Worm (Caenorhabditis elegans) whole organism, young adult: ENCODE data around the gene F16B12.6.

Experiments
- B0261.1 ChIP-seq: sonication (generic microtip); optimal IDR thresholded peaks from 2 replicates; lab custom pipeline; 2016; ENCODE audit warnings: mild to moderate bottlenecking, missing genetic modification characterization, moderate library complexity, missing compliant biosample characterization
- F22D6.2 ChIP-seq: sonication (generic microtip); optimal IDR thresholded peaks from 2 replicates; lab custom pipeline; 2016; ENCODE audit warnings: mild to moderate bottlenecking, missing genetic modification characterization, missing compliant biosample characterization
- F23B12.7 ChIP-seq: sonication (generic microtip); optimal IDR thresholded peaks from 2 replicates; lab custom pipeline; 2017; ENCODE audit warnings: missing genetic modification characterization, mild to moderate bottlenecking, missing compliant biosample characterization, antibody characterized with exemption, moderate library complexity; ENCODE audit not compliant: insufficient read depth
- F55B11.4 ChIP-seq: sonication (generic microtip); optimal IDR thresholded peaks from 2 replicates; lab custom pipeline; 2016; ENCODE audit warnings: missing compliant biosample characterization, missing genetic modification characterization, borderline replicate concordance; ENCODE audit not compliant: insufficient read depth
- F57A8.1 ChIP-seq: fragments of 200-800 bp; sonication (Bioruptor generic); optimal IDR thresholded peaks from 2 replicates; lab custom pipeline; 2018; ENCODE audit warnings: mild to moderate bottlenecking, missing genetic modification characterization, moderate library complexity, missing compliant biosample characterization
- K11D2.4 ChIP-seq: fragments of 200-800 bp; sonication (Bioruptor generic); IDR thresholded peaks from 2 replicates; pipeline ENCODE4 v1.3.6; 2022; ENCODE audit warnings: missing genetic modification reagents, missing genetic modification characterization, missing compliant biosample characterization
- T07F8.4 ChIP-seq: sonication (generic microtip); optimal IDR thresholded peaks from 2 replicates; lab custom pipeline; 2016; ENCODE audit warnings: mild to moderate bottlenecking, missing genetic modification characterization, moderate library complexity, missing compliant biosample characterization
- T26A5.8 ChIP-seq: sonication (generic microtip); optimal IDR thresholded peaks from 2 replicates; lab custom pipeline; 2016; ENCODE audit warnings: missing genetic modification characterization, missing compliant biosample characterization
- Y53G8AR.9 ChIP-seq: fragments of 200-800 bp; sonication (Bioruptor generic); conservative IDR thresholded peaks from 2 replicates; pipeline ENCODE4 v1.3.6; 2022; ENCODE audit warnings: missing genetic modification reagents, missing genetic modification characterization, missing compliant biosample characterization
- Y79H2A.3 ChIP-seq: fragments of 200-800 bp; sonication (Bioruptor generic); conservative IDR thresholded peaks from 2 replicates; pipeline ENCODE4 v1.3.6; 2022; ENCODE audit warnings: missing genetic modification reagents, missing genetic modification characterization, missing compliant biosample characterization
- Y95B8A.8 ChIP-seq: fragments of 200-800 bp; sonication (Bioruptor generic); IDR thresholded peaks from 2 replicates; pipeline ENCODE4 v1.3.6; 2022; ENCODE audit warnings: missing genetic modification reagents, missing genetic modification characterization, missing compliant biosample characterization
- aptf-2 ChIP-seq: fragments of 200-800 bp; sonication (Bioruptor generic); conservative IDR thresholded peaks from 2 replicates; pipeline ENCODE4 v1.3.6; 2022; ENCODE audit warnings: missing genetic modification reagents, missing genetic modification characterization, missing compliant biosample characterization
- attf-6 ChIP-seq: fragments of 200-800 bp; sonication (Bioruptor generic); IDR thresholded peaks from 2 replicates; pipeline ENCODE4 v1.3.6; 2022; ENCODE audit warnings: missing genetic modification reagents, missing genetic modification characterization, missing compliant biosample characterization
- cebp-1 ChIP-seq, 2 experiments: fragments of 200-800 bp in 1 of 2; sonication (Bioruptor generic) in 1 of 2; sonication (generic microtip) in 1 of 2; IDR thresholded peaks in 1 of 2; optimal IDR thresholded peaks in 1 of 2; 2 replicates each; pipeline versions ENCODE4 v1.3.6 to Lab custom; 2017 to 2022; ENCODE audit warnings: missing compliant biosample characterization in 2 of 2, missing genetic modification characterization in 2 of 2, mild to moderate bottlenecking in 1 of 2, missing genetic modification reagents in 1 of 2, moderate library complexity in 1 of 2
- ceh-79 ChIP-seq: sonication (generic microtip); optimal IDR thresholded peaks from 2 replicates; lab custom pipeline; 2017; ENCODE audit warnings: mild to moderate bottlenecking, missing genetic modification characterization, missing compliant biosample characterization
- ceh-91 ChIP-seq: fragments of 200-800 bp; sonication (Bioruptor generic); IDR thresholded peaks from 2 replicates; pipeline ENCODE4 v1.3.6; 2022; ENCODE audit warnings: missing genetic modification reagents, missing genetic modification characterization, missing compliant biosample characterization
- dpl-1 ChIP-seq: fragments of 150-350 bp; optimal IDR thresholded peaks from 2 replicates; lab custom pipeline; 2014; ENCODE audit warnings: missing biosample characterization, missing genetic modification reagents, missing genetic modification characterization
- efl-1 ChIP-seq: fragments of 150-350 bp; optimal IDR thresholded peaks from 2 replicates; lab custom pipeline; 2014; ENCODE audit warnings: missing biosample characterization, missing genetic modification reagents, missing genetic modification characterization
- ekl-4 ChIP-seq: fragments of 200-800 bp; sonication (Bioruptor generic); IDR thresholded peaks from 2 replicates; pipeline ENCODE4 v1.3.6; 2022; ENCODE audit warnings: missing genetic modification reagents, missing genetic modification characterization, missing compliant biosample characterization
- ets-4 ChIP-seq: fragments of 200-800 bp; sonication (Bioruptor generic); optimal IDR thresholded peaks from 2 replicates; lab custom pipeline; 2018; ENCODE audit warnings: mild to moderate bottlenecking, missing genetic modification characterization, missing compliant biosample characterization
- hlh-26 ChIP-seq: fragments of 200-800 bp; sonication (Bioruptor generic); conservative IDR thresholded peaks from 2 replicates; pipeline ENCODE4 v1.3.6; 2022; ENCODE audit warnings: missing genetic modification reagents, missing genetic modification characterization, missing compliant biosample characterization
- hmg-20 ChIP-seq: fragments of 200-800 bp; sonication (Bioruptor generic); IDR thresholded peaks from 2 replicates; pipeline ENCODE4 v1.3.6; 2022; ENCODE audit warnings: missing genetic modification reagents, missing genetic modification characterization, missing compliant biosample characterization
- lag-1 ChIP-seq: fragments of 200-800 bp; sonication (Bioruptor generic); IDR thresholded peaks from 2 replicates; pipeline ENCODE4 v1.3.6; 2022; ENCODE audit warnings: missing genetic modification reagents, missing genetic modification characterization, missing compliant biosample characterization
- lin-26 ChIP-seq: fragments of 200-800 bp; sonication (Bioruptor generic); IDR thresholded peaks from 2 replicates; pipeline ENCODE4 v1.3.6; 2022; ENCODE audit warnings: missing genetic modification reagents, missing genetic modification characterization, missing compliant biosample characterization
- lin-40 ChIP-seq: sonication (generic microtip); optimal IDR thresholded peaks from 2 replicates; lab custom pipeline; 2016; ENCODE audit warnings: missing genetic modification characterization, mild to moderate bottlenecking, missing compliant biosample characterization, missing genotype, missing genetic modification reagents
- madf-3 ChIP-seq: fragments of 200-800 bp; sonication (Bioruptor generic); IDR thresholded peaks from 2 replicates; pipeline ENCODE4 v1.3.6; 2022; ENCODE audit warnings: missing genetic modification reagents, missing genetic modification characterization, missing compliant biosample characterization
- madf-6 ChIP-seq: fragments of 200-800 bp; sonication (Bioruptor generic); IDR thresholded peaks from 2 replicates; pipeline ENCODE4 v1.3.6; 2022; ENCODE audit warnings: missing genetic modification reagents, missing genetic modification characterization, missing compliant biosample characterization
- madf-8 ChIP-seq: fragments of 200-800 bp; sonication (Bioruptor generic); conservative IDR thresholded peaks from 2 replicates; pipeline ENCODE4 v1.3.6; 2022; ENCODE audit warnings: missing genetic modification reagents, missing genetic modification characterization, missing compliant biosample characterization
- mel-28 ChIP-seq: sonication (generic microtip); optimal IDR thresholded peaks from 2 replicates; lab custom pipeline; 2016; ENCODE audit warnings: borderline replicate concordance, mild to moderate bottlenecking, missing genetic modification characterization, missing compliant biosample characterization
- mes-4 ChIP-seq: sonication (generic microtip); optimal IDR thresholded peaks from 2 replicates; lab custom pipeline; 2016; ENCODE audit warnings: missing genotype, missing genetic modification characterization, missing compliant biosample characterization
- nfya-1 ChIP-seq: sonication (generic microtip); optimal IDR thresholded peaks from 2 replicates; lab custom pipeline; 2017; ENCODE audit warnings: antibody characterized with exemption, missing compliant biosample characterization, missing genetic modification characterization, borderline replicate concordance; ENCODE audit not compliant: insufficient read depth
- nfya-2 ChIP-seq: fragments of 200-800 bp; sonication (Bioruptor generic); IDR thresholded peaks from 2 replicates; pipeline ENCODE4 v1.3.6; 2022; ENCODE audit warnings: missing genetic modification reagents, missing genetic modification characterization, missing compliant biosample characterization
- nhr-179 ChIP-seq: sonication (generic microtip); optimal IDR thresholded peaks from 2 replicates; lab custom pipeline; 2016; ENCODE audit warnings: mild to moderate bottlenecking, missing genetic modification characterization, missing compliant biosample characterization
- nhr-27 ChIP-seq: fragments of 200-800 bp; sonication (Bioruptor generic); optimal IDR thresholded peaks from 2 replicates; lab custom pipeline; 2018; ENCODE audit warnings: mild to moderate bottlenecking, missing genetic modification characterization, moderate library complexity, missing compliant biosample characterization
- rcor-1 ChIP-seq: fragments of 200-800 bp; sonication (Bioruptor generic); IDR thresholded peaks from 2 replicates; pipeline ENCODE4 v1.3.6; 2022; ENCODE audit warnings: missing genetic modification reagents, missing genetic modification characterization, missing compliant biosample characterization
- sdz-38 ChIP-seq: sonication (generic microtip); optimal IDR thresholded peaks from 2 replicates; lab custom pipeline; 2016; ENCODE audit warnings: missing genotype, missing genetic modification characterization, missing compliant biosample characterization
- snpc-1.3 ChIP-seq: sonication (generic microtip); optimal IDR thresholded peaks from 2 replicates; lab custom pipeline; 2017; ENCODE audit warnings: missing genetic modification characterization, mild to moderate bottlenecking, missing compliant biosample characterization, antibody characterized with exemption, moderate library complexity, missing genotype, missing genetic modification reagents; ENCODE audit not compliant: insufficient read depth
- snpc-3.4 ChIP-seq: sonication (generic microtip); optimal IDR thresholded peaks from 2 replicates; lab custom pipeline; 2017; ENCODE audit warnings: missing genetic modification characterization, mild to moderate bottlenecking, missing compliant biosample characterization, antibody characterized with exemption, moderate library complexity, missing genotype, missing genetic modification reagents
- somi-1 ChIP-seq: fragments of 200-800 bp; sonication (Bioruptor generic); optimal IDR thresholded peaks from 2 replicates; lab custom pipeline; 2018; ENCODE audit warnings: mild to moderate bottlenecking, missing genetic modification characterization, missing compliant biosample characterization
- tbp1 ChIP-seq: fragments of 200-800 bp; sonication (Bioruptor generic); optimal IDR thresholded peaks from 2 replicates; lab custom pipeline; 2018; ENCODE audit warnings: mild to moderate bottlenecking, missing genetic modification characterization, missing compliant biosample characterization
- tbx-9 ChIP-seq: sonication (generic microtip); optimal IDR thresholded peaks from 2 replicates; lab custom pipeline; 2016; ENCODE audit warnings: borderline replicate concordance, missing genetic modification characterization, inconsistent platforms, missing compliant biosample characterization
- unc-130 ChIP-seq: sonication (generic microtip); optimal IDR thresholded peaks from 2 replicates; lab custom pipeline; 2016; ENCODE audit warnings: missing genetic modification reagents, missing genetic modification characterization, missing compliant biosample characterization
- unc-62 ChIP-seq: fragments of 150-350 bp; optimal IDR thresholded peaks from 2 replicates; lab custom pipeline; 2014; ENCODE audit warnings: missing biosample characterization, missing genetic modification reagents, missing genetic modification characterization
- zfh-2 ChIP-seq: fragments of 200-800 bp; sonication (Bioruptor generic); conservative IDR thresholded peaks from 2 replicates; pipeline ENCODE4 v1.3.6; 2022; ENCODE audit warnings: missing genetic modification reagents, missing genetic modification characterization, missing compliant biosample characterization
- ztf-22 ChIP-seq: fragments of 200-800 bp; sonication (Bioruptor generic); optimal IDR thresholded peaks from 2 replicates; lab custom pipeline; 2018; ENCODE audit warnings: mild to moderate bottlenecking, missing genetic modification characterization, moderate library complexity, missing compliant biosample characterization
- ztf-26 ChIP-seq: sonication (generic microtip); optimal IDR thresholded peaks from 2 replicates; lab custom pipeline; 2017; ENCODE audit warnings: missing genetic modification characterization, missing compliant biosample characterization
- ztf-6 ChIP-seq: fragments of 200-800 bp; sonication (Bioruptor generic); IDR thresholded peaks from 2 replicates; pipeline ENCODE4 v1.3.6; 2022; ENCODE audit warnings: missing genetic modification reagents, missing genetic modification characterization, missing compliant biosample characterization

Gene F16B12.6

ce11 chrX:14063830-14064229, 38.3 kb upstream of the F16B12.6 start (continued):
- TF ChIP-seq F55B11.4 (no peak), madf-3 (GFP tag; lab: Robert Waterston, UW) (peak; percentile 78; the same call in 1 of the 2 replicates), unc-130 (GFP tag; lab: Kevin White, UChicago) (peak; percentile 51), ceh-91 (GFP tag; lab: Robert Waterston, UW) (no peak), madf-8 (GFP tag; lab: Robert Waterston, UW) (no peak), somi-1 (GFP tag; lab: Kevin White, UChicago) (peak; percentile 90), ceh-79 (peak; percentile 85), hmg-20 (GFP tag; lab: Robert Waterston, UW) (peak; percentile 80), madf-6 (no peak; the same call in 1 of the 2 replicates), nfya-2 (no peak), efl-1 (no peak), cebp-1 (GFP tag; IDR thresholded peaks at IDR 0.05; lab: Robert Waterston, UW) (peak; percentile 77), cebp-1 (tag; optimal IDR thresholded peaks at IDR 0.05; lab: Kevin White, UChicago) (peak; percentile 90), F22D6.2 (peak; percentile 61), snpc-3.4 (tag; lab: Kevin White, UChicago) (peak; percentile 89), rcor-1 (GFP tag; lab: Robert Waterston, UW) (peak; percentile 93), T07F8.4 (peak; percentile 90), snpc-1.3 (tag; lab: Kevin White, UChicago) (peak; percentile 92), ztf-6 (GFP tag; lab: Robert Waterston, UW) (peak; percentile 82; the same call in 1 of the 2 replicates), F57A8.1 (GFP tag; lab: Kevin White, UChicago) (peak; percentile 38), attf-6 (GFP tag; lab: Robert Waterston, UW) (peak; percentile 69; the same call in 1 of the 2 replicates), F23B12.7 (tag; lab: Kevin White, UChicago) (peak; percentile 87), ekl-4 (peak; percentile 87), tbx-9 (tag; lab: Kevin White, UChicago) (peak; percentile 84), B0261.1 (tag; lab: Kevin White, UChicago) (peak; percentile 99), lag-1 (GFP tag; lab: Robert Waterston, UW) (peak; percentile 42; the same call in 1 of the 2 replicates), aptf-2 (0 out of 2 replicates have a peak, but pooled peaks have one; percentile 41), nhr-179 (peak; percentile 41), zfh-2 (GFP tag; lab: Robert Waterston, UW) (no peak), unc-62 (no peak), K11D2.4 (peak; percentile 90), mes-4 (tag; lab: Kevin White, UChicago) (peak; percentile 73), ets-4 (GFP tag; lab: Kevin White, UChicago) (peak; percentile 36), Y53G8AR.9 (GFP tag; lab: Robert Waterston, UW) (peak; percentile 79), dpl-1 (peak; percentile 39), sdz-38 (no peak), nhr-27 (tag; lab: Kevin White, UChicago) (peak; percentile 91), lin-40 (tag; lab: Kevin White, UChicago) (peak; percentile 91), nfya-1 (tag; lab: Kevin White, UChicago) (no peak), ztf-26 (peak; percentile 84), lin-26 (GFP tag; lab: Robert Waterston, UW) (peak; percentile 99), ztf-22 (GFP tag; lab: Kevin White, UChicago) (peak; percentile 85), T26A5.8 (tag; lab: Kevin White, UChicago) (peak; percentile 87), Y79H2A.3 (GFP tag; lab: Robert Waterston, UW) (peak; percentile 89), hlh-26 (GFP tag; lab: Robert Waterston, UW) (0 out of 2 replicates have a peak, but pooled peaks have one; percentile 49), tbp1 (GFP tag; lab: Kevin White, UChicago) (peak; percentile 98), Y95B8A.8 (peak; percentile 74; the same call in 1 of the 2 replicates), mel-28 (tag; lab: Kevin White, UChicago) (peak; percentile 77)
